Fruit fly (Drosophila melanogaster) whole organism, wandering third instar larva: ENCODE measurements around the gene Pxn.

Experiments used
- dmrt93B ChIP-seq: fragments of 200-800 bp; sonication (Bioruptor generic); optimal IDR thresholded peaks from 2 replicates; lab custom pipeline; 2018; ENCODE audit warnings: missing biosample characterization, mild to moderate bottlenecking, missing genetic modification characterization
- foxo ChIP-seq, 2 experiments: fragments of 200-800 bp; sonication (Bioruptor generic); optimal IDR thresholded peaks; 2 replicates in 1 of 2; 3 replicates in 1 of 2; lab custom pipeline; 2016 to 2017; ENCODE audit warnings: missing biosample characterization in 2 of 2, missing genetic modification characterization in 2 of 2
- h ChIP-seq: fragments of 200-800 bp; sonication (Bioruptor generic); optimal IDR thresholded peaks from 3 replicates; lab custom pipeline; 2016; ENCODE audit warnings: missing biosample characterization, mild to moderate bottlenecking, missing genetic modification characterization

DNA sequence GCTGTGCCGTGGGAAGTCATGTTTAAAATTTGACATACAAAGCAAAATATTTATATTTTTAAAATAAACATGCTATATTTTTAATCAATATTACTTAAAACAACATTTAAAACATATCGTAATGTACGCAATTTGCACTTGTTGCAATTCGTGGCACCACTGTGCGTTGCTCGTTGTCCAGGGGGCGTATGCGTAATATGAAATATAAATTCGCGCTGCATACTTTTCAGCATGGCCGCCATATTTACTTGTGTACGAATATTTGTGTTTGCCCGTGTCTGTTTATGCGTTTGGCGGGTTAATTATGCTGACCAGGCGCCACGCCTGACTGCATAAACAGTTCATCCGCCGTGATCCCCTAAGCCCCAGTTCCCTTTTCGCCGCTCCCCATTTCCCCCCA lies 21.0 kb downstream of the Pxn start:
- no peak for TF ChIP-seq foxo (GFP tag; optimal IDR thresholded peaks at IDR 0.05; lab: Kevin White, UChicago)
- no peak for TF ChIP-seq dmrt93B (GFP tag; lab: Kevin White, UChicago)
- no peak for TF ChIP-seq h (GFP tag; lab: Kevin White, UChicago)
